Fruit fly (Drosophila melanogaster) whole organism, embryonic: Measurements from ENCODE around the gene CG34026.

Source experiments
- C15 ChIP-seq: fragments of 200-800 bp; sonication (Bioruptor generic); IDR thresholded peaks from 3 replicates; pipeline ENCODE4 v1.3.6; 2022; ENCODE audit warnings: missing biosample characterization, missing genetic modification characterization
- CG10366 ChIP-seq: fragments of 200-800 bp; sonication (Bioruptor generic); IDR thresholded peaks from 2 replicates; pipeline ENCODE4 v1.3.6; 2022; ENCODE audit warnings: missing biosample characterization, missing genetic modification characterization
- CG11456 ChIP-seq: fragments of 200-800 bp; sonication (Bioruptor generic); IDR thresholded peaks from 3 replicates; pipeline ENCODE4 v1.3.6; 2022; ENCODE audit warnings: missing biosample characterization, missing genetic modification characterization
- CG11695 ChIP-seq: fragments of 200-800 bp; sonication (Bioruptor generic); IDR thresholded peaks from 3 replicates; pipeline ENCODE4 v1.3.6; 2022; ENCODE audit warnings: missing biosample characterization, missing genetic modification characterization
- CG11723 ChIP-seq: fragments of 200-800 bp; sonication (Bioruptor generic); optimal IDR thresholded peaks from 2 replicates; lab custom pipeline; 2017; ENCODE audit warnings: missing biosample characterization, mild to moderate bottlenecking, missing genetic modification characterization
- CG13123 ChIP-seq: fragments of 200-800 bp; sonication (Bioruptor generic); optimal IDR thresholded peaks from 2 replicates; lab custom pipeline; 2016; ENCODE audit warnings: missing biosample characterization, missing genetic modification characterization
- CG13296 ChIP-seq: fragments of 200-800 bp; sonication (Bioruptor generic); optimal IDR thresholded peaks from 3 replicates; lab custom pipeline; 2018; ENCODE audit warnings: missing biosample characterization, mild to moderate bottlenecking, missing genetic modification characterization
- CG13424 ChIP-seq: fragments of 200-800 bp; sonication (Bioruptor generic); optimal IDR thresholded peaks from 2 replicates; lab custom pipeline; 2019; ENCODE audit warnings: missing biosample characterization, mild to moderate bottlenecking, missing genetic modification characterization, moderate library complexity
- CG1647 ChIP-seq: fragments of 200-800 bp; sonication (Bioruptor generic); optimal IDR thresholded peaks from 3 replicates; lab custom pipeline; 2016; ENCODE audit warnings: missing biosample characterization, missing genetic modification characterization
- CG31224 ChIP-seq: fragments of 200-800 bp; sonication (Bioruptor generic); IDR thresholded peaks from 2 replicates; pipeline ENCODE4 v1.3.6; 2022; ENCODE audit warnings: missing biosample characterization, missing genetic modification characterization
- CG42726 ChIP-seq: fragments of 200-800 bp; sonication (Bioruptor generic); IDR thresholded peaks from 2 replicates; pipeline ENCODE4 v1.3.6; 2022; ENCODE audit warnings: missing biosample characterization, missing genetic modification characterization; ENCODE audit not compliant: partially characterized antibody
- CG6813 ChIP-seq: fragments of 200-800 bp; sonication (Bioruptor generic); optimal IDR thresholded peaks from 2 replicates; lab custom pipeline; 2017; ENCODE audit warnings: missing biosample characterization, missing genetic modification characterization, mild to moderate bottlenecking, moderate library complexity, missing genetic modification reagents
- CG7271 ChIP-seq: fragments of 200-800 bp; sonication (Bioruptor generic); optimal IDR thresholded peaks from 2 replicates; lab custom pipeline; 2018; ENCODE audit warnings: missing biosample characterization, mild to moderate bottlenecking, missing genetic modification characterization, moderate library complexity
- CG8359 ChIP-seq: fragments of 200-800 bp; sonication (Bioruptor generic); optimal IDR thresholded peaks from 2 replicates; lab custom pipeline; 2017; ENCODE audit warnings: missing biosample characterization, mild to moderate bottlenecking, missing genetic modification characterization, borderline replicate concordance
- CG9797 ChIP-seq: fragments of 200-800 bp; sonication (Bioruptor generic); optimal IDR thresholded peaks from 3 replicates; lab custom pipeline; 2018; ENCODE audit warnings: missing biosample characterization, mild to moderate bottlenecking, missing genetic modification characterization
- CG9932 ChIP-seq: fragments of 200-800 bp; sonication (Bioruptor generic); IDR thresholded peaks from 2 replicates; pipeline ENCODE4 v1.3.6; 2022; ENCODE audit warnings: missing biosample characterization, missing genetic modification characterization
- CoRest ChIP-seq: fragments of 200-800 bp; sonication (Bioruptor generic); optimal IDR thresholded peaks from 3 replicates; lab custom pipeline; 2018; ENCODE audit warnings: missing biosample characterization, mild to moderate bottlenecking, missing genetic modification characterization, moderate library complexity
- CrebB ChIP-seq: fragments of 200-800 bp; sonication (Bioruptor generic); optimal IDR thresholded peaks from 3 replicates; lab custom pipeline; 2018; ENCODE audit warnings: missing biosample characterization, mild to moderate bottlenecking, missing genetic modification characterization
- Dfd ChIP-seq, 2 experiments: fragments of >200 bp; optimal IDR thresholded peaks; 2 replicates each; lab custom pipeline; 2017; ENCODE audit warnings: missing biosample characterization in 2 of 2, missing genetic modification characterization in 2 of 2
- Dp ChIP-seq: fragments of 200-800 bp; sonication (Bioruptor generic); optimal IDR thresholded peaks from 2 replicates; lab custom pipeline; 2018; ENCODE audit warnings: missing biosample characterization, mild to moderate bottlenecking, missing genetic modification characterization, moderate library complexity
- Ets65A ChIP-seq: fragments of 200-800 bp; sonication (Bioruptor generic); peaks from one replicate; lab custom pipeline; 2016; ENCODE audit warnings: missing biosample characterization, missing genetic modification characterization
- Hr78 ChIP-seq, 2 experiments: fragments of 200-800 bp in 1 of 2; fragments of >200 bp in 1 of 2; sonication (Bioruptor generic) in 1 of 2; optimal IDR thresholded peaks; 2 replicates each; lab custom pipeline; 2017 to 2019; ENCODE audit warnings: missing biosample characterization in 2 of 2, missing genetic modification characterization in 2 of 2, mild to moderate bottlenecking in 1 of 2, moderate library complexity in 1 of 2
- Kr ChIP-seq: fragments of 200-800 bp; sonication (Bioruptor generic); optimal IDR thresholded peaks from 2 replicates; lab custom pipeline; 2017; ENCODE audit warnings: missing biosample characterization, mild to moderate bottlenecking, missing genetic modification characterization
- NC2β ChIP-seq: fragments of 200-800 bp; sonication (Bioruptor generic); optimal IDR thresholded peaks from 2 replicates; lab custom pipeline; 2016; ENCODE audit warnings: missing biosample characterization, missing genetic modification characterization
- Nf-YB ChIP-seq: fragments of 200-800 bp; sonication (Bioruptor generic); optimal IDR thresholded peaks from 3 replicates; lab custom pipeline; 2019; ENCODE audit warnings: missing biosample characterization, mild to moderate bottlenecking, missing genetic modification characterization, moderate library complexity
- Scr ChIP-seq: fragments of 200-800 bp; sonication (Bioruptor generic); IDR thresholded peaks from 2 replicates; pipeline ENCODE4 v1.3.6; 2022; ENCODE audit warnings: missing biosample characterization, missing genetic modification characterization; ENCODE audit not compliant: partially characterized antibody
- Sry-β ChIP-seq: fragments of 200-800 bp; sonication (Bioruptor generic); optimal IDR thresholded peaks from 2 replicates; lab custom pipeline; 2018; ENCODE audit warnings: missing biosample characterization, mild to moderate bottlenecking, missing genetic modification characterization, moderate library complexity
- Usf ChIP-seq: fragments of 200-800 bp; sonication (Bioruptor generic); optimal IDR thresholded peaks from 2 replicates; lab custom pipeline; 2017; ENCODE audit warnings: missing genotype, missing biosample characterization, missing genetic modification characterization
- ab ChIP-seq: fragments of 200-800 bp; sonication (Bioruptor generic); optimal IDR thresholded peaks from 2 replicates; lab custom pipeline; 2016; ENCODE audit warnings: missing biosample characterization, missing genetic modification characterization
- br ChIP-seq: fragments of >200 bp; optimal IDR thresholded peaks from 2 replicates; lab custom pipeline; 2017
- bsh ChIP-seq, 2 experiments: fragments of 200-800 bp; sonication (Bioruptor generic); optimal IDR thresholded peaks; 2 replicates each; lab custom pipeline; 2017 to 2018; ENCODE audit warnings: mild to moderate bottlenecking in 2 of 2, missing biosample characterization in 2 of 2, missing genetic modification characterization in 2 of 2, moderate library complexity in 1 of 2
- chif ChIP-seq, 2 experiments: fragments of 200-800 bp; sonication (Bioruptor generic); optimal IDR thresholded peaks; 3 replicates each; lab custom pipeline; 2016; ENCODE audit warnings: missing biosample characterization in 2 of 2, missing genetic modification characterization in 2 of 2
- chm ChIP-seq: fragments of 200-800 bp; sonication (Bioruptor generic); IDR thresholded peaks from 2 replicates; pipeline ENCODE4 v1.3.6; 2022; ENCODE audit warnings: missing biosample characterization, missing genetic modification characterization
- dmrt11E ChIP-seq: fragments of 200-800 bp; sonication (Bioruptor generic); optimal IDR thresholded peaks from 3 replicates; lab custom pipeline; 2018; ENCODE audit warnings: missing biosample characterization, mild to moderate bottlenecking, missing genetic modification characterization, moderate library complexity
- emc ChIP-seq: fragments of 200-800 bp; sonication (Bioruptor generic); optimal IDR thresholded peaks from 2 replicates; lab custom pipeline; 2016; ENCODE audit warnings: missing biosample characterization, missing genetic modification characterization
- eve ChIP-seq, 2 experiments: fragments of >200 bp; optimal IDR thresholded peaks; 2 replicates each; lab custom pipeline; 2017; ENCODE audit warnings: missing biosample characterization in 2 of 2, missing genetic modification characterization in 2 of 2
- gce ChIP-seq: fragments of 200-800 bp; sonication (Bioruptor generic); IDR thresholded peaks from 3 replicates; pipeline ENCODE4 v1.3.6; 2022; ENCODE audit warnings: missing biosample characterization, missing genetic modification characterization
- gsb ChIP-seq: fragments of 200-800 bp; sonication (Bioruptor generic); IDR thresholded peaks from 2 replicates; pipeline ENCODE4 v1.3.6; 2022; ENCODE audit warnings: missing biosample characterization, missing genetic modification characterization
- h ChIP-seq: fragments of >200 bp; optimal IDR thresholded peaks from 2 replicates; lab custom pipeline; 2017
- hkb ChIP-seq, 2 experiments: fragments of 200-800 bp in 1 of 2; fragments of >200 bp in 1 of 2; sonication (Bioruptor generic) in 1 of 2; IDR thresholded peaks in 1 of 2; optimal IDR thresholded peaks in 1 of 2; 2 replicates each; pipeline versions ENCODE4 v1.3.6 to Lab custom; 2017 to 2022; ENCODE audit warnings: missing biosample characterization in 1 of 2, missing genetic modification characterization in 1 of 2
- kah ChIP-seq: fragments of 200-800 bp; sonication (Bioruptor generic); optimal IDR thresholded peaks from 2 replicates; lab custom pipeline; 2018; ENCODE audit warnings: missing biosample characterization, mild to moderate bottlenecking, missing genetic modification characterization
- kay ChIP-seq: fragments of 200-800 bp; sonication (Bioruptor generic); optimal IDR thresholded peaks from 2 replicates; lab custom pipeline; 2016; ENCODE audit warnings: missing biosample characterization, missing genetic modification characterization
- maf-S ChIP-seq: fragments of 200-800 bp; sonication (Bioruptor generic); optimal IDR thresholded peaks from 2 replicates; lab custom pipeline; 2016; ENCODE audit warnings: missing biosample characterization, missing genetic modification characterization
- mirr ChIP-seq: fragments of 200-800 bp; sonication (Bioruptor generic); optimal IDR thresholded peaks from 3 replicates; lab custom pipeline; 2018; ENCODE audit warnings: missing biosample characterization, mild to moderate bottlenecking, missing genetic modification characterization
- p53 ChIP-seq: fragments of 200-800 bp; sonication (Bioruptor generic); optimal IDR thresholded peaks from 2 replicates; lab custom pipeline; 2016; ENCODE audit warnings: missing biosample characterization, missing genetic modification characterization
- pum ChIP-seq: fragments of 200-800 bp; sonication (Bioruptor generic); optimal IDR thresholded peaks from 2 replicates; lab custom pipeline; 2016; ENCODE audit warnings: missing biosample characterization, missing genetic modification characterization
- ranshi ChIP-seq: fragments of 200-800 bp; sonication (Bioruptor generic); IDR thresholded peaks from 2 replicates; pipeline ENCODE4 v1.3.6; 2022; ENCODE audit warnings: missing biosample characterization, missing genetic modification characterization
- schlank ChIP-seq: fragments of 200-800 bp; sonication (Bioruptor generic); optimal IDR thresholded peaks from 2 replicates; lab custom pipeline; 2018; ENCODE audit warnings: missing biosample characterization, mild to moderate bottlenecking, missing genetic modification characterization
- sisA ChIP-seq: fragments of 200-800 bp; sonication (Bioruptor generic); IDR thresholded peaks from 2 replicates; pipeline ENCODE4 v1.3.6; 2022; ENCODE audit warnings: missing biosample characterization, missing genetic modification characterization
- wor ChIP-seq: fragments of 200-800 bp; sonication (Bioruptor generic); IDR thresholded peaks from 2 replicates; pipeline ENCODE4 v1.3.6; 2022; ENCODE audit warnings: missing biosample characterization, missing genetic modification characterization

The CG34026 gene

dm6 chrX:9576504-9577337 lies 43.1 kb downstream of the CG34026 start (continued):
- TF ChIP-seq Usf (GFP tag; lab: Kevin White, UChicago), result no peak
- no peak for TF ChIP-seq CG8359 (GFP tag; lab: Kevin White, UChicago)
- TF ChIP-seq Ets65A (GFP tag; lab: Kevin White, UChicago), result no peak
- TF ChIP-seq CG11456 (GFP tag; lab: Robert Waterston, UW), result no peak
- TF ChIP-seq hkb (optimal IDR thresholded peaks at IDR 0.05; lab: Kevin White, UChicago), result no peak
- TF ChIP-seq hkb (GFP tag; IDR thresholded peaks at IDR 0.05; lab: Robert Waterston, UW), result no peak
- no peak for TF ChIP-seq Dfd (GFP tag; optimal IDR thresholded peaks at IDR 0.05; lab: Kevin White, UChicago)
- TF ChIP-seq CG7271 (tag; lab: Kevin White, UChicago), result no peak
- peak; percentile 67 for TF ChIP-seq mirr (GFP tag; lab: Kevin White, UChicago)
- no peak for TF ChIP-seq Kr
- TF ChIP-seq CG9797 (GFP tag; lab: Kevin White, UChicago), result no peak
- no peak for TF ChIP-seq CG31224
- TF ChIP-seq chif (GFP tag; optimal IDR thresholded peaks at IDR 0.05; lab: Kevin White, UChicago), result no peak
- no peak for TF ChIP-seq maf-S (GFP tag; lab: Kevin White, UChicago)
- TF ChIP-seq CG11695 (GFP tag; lab: Robert Waterston, UW), result no peak
- TF ChIP-seq schlank (tag; lab: Kevin White, UChicago), result no peak
- no peak for TF ChIP-seq pum
- TF ChIP-seq bsh (GFP tag; optimal IDR thresholded peaks at IDR 0.05; lab: Kevin White, UChicago), result no peak
- TF ChIP-seq kay (GFP tag; lab: Kevin White, UChicago), result no peak
- TF ChIP-seq Sry-β (GFP tag; lab: Kevin White, UChicago), result no peak
- no peak for TF ChIP-seq CG13123 (GFP tag; lab: Kevin White, UChicago)
- no peak for TF ChIP-seq ab
- no peak for TF ChIP-seq CG42726 (GFP tag; lab: Robert Waterston, UW)
- TF ChIP-seq gsb (GFP tag; lab: Robert Waterston, UW), result no peak
- no peak for TF ChIP-seq dmrt11E (tag; lab: Kevin White, UChicago)
- no peak for TF ChIP-seq CG13424
- TF ChIP-seq NC2β (GFP tag; lab: Kevin White, UChicago), result no peak
- TF ChIP-seq p53, result no peak
- no peak for TF ChIP-seq kah (GFP tag; lab: Kevin White, UChicago)
- TF ChIP-seq wor, result no peak
- TF ChIP-seq eve (GFP tag; optimal IDR thresholded peaks at IDR 0.05; lab: Kevin White, UChicago), result no peak
- no peak for TF ChIP-seq h (lab: Kevin White, UChicago)
- no peak for TF ChIP-seq ranshi (GFP tag; lab: Robert Waterston, UW)
- no peak for TF ChIP-seq C15 (GFP tag; lab: Robert Waterston, UW)
- no peak for TF ChIP-seq Nf-YB (GFP tag; lab: Kevin White, UChicago)
- TF ChIP-seq Scr (GFP tag; lab: Robert Waterston, UW), result no peak
- no peak for TF ChIP-seq emc (GFP tag; lab: Kevin White, UChicago)
- no peak for TF ChIP-seq Hr78 (GFP tag; optimal IDR thresholded peaks at IDR 0.05; lab: Kevin White, UChicago)
- TF ChIP-seq CG13296, result no peak
- TF ChIP-seq br (lab: Kevin White, UChicago), result no peak
- no peak for TF ChIP-seq CoRest (tag; lab: Kevin White, UChicago)
- no peak for TF ChIP-seq CG9932 (GFP tag; lab: Robert Waterston, UW)
- no peak for TF ChIP-seq sisA (GFP tag; lab: Robert Waterston, UW)
- TF ChIP-seq Dp, result no peak
- no peak for TF ChIP-seq chm (GFP tag; lab: Robert Waterston, UW)
- TF ChIP-seq CG6813, result peak; percentile 24
- no peak for TF ChIP-seq CrebB (tag; lab: Kevin White, UChicago)
- no peak for TF ChIP-seq CG10366
- TF ChIP-seq CG11723 (GFP tag; lab: Kevin White, UChicago), result no peak
- no peak for TF ChIP-seq gce (GFP tag; lab: Robert Waterston, UW)
- no peak for TF ChIP-seq CG1647 (GFP tag; lab: Kevin White, UChicago)
